Worm (Caenorhabditis elegans) whole organism, late embryonic: Measurements from ENCODE around the gene cogc-6.

Experiments used
- C38D4.7 ChIP-seq: fragments of 200-800 bp; sonication (Bioruptor generic); optimal IDR thresholded peaks from 2 replicates; lab custom pipeline; 2018; ENCODE audit warnings: mild to moderate bottlenecking, missing genetic modification characterization, moderate library complexity, missing compliant biosample characterization
- K09A11.1 ChIP-seq: sonication (generic microtip); optimal IDR thresholded peaks from 2 replicates; lab custom pipeline; 2017; ENCODE audit warnings: antibody characterized with exemption, mild to moderate bottlenecking, missing genetic modification characterization, missing compliant biosample characterization; ENCODE audit not compliant: insufficient read depth
- elt-2 ChIP-seq: sonication (generic microtip); optimal IDR thresholded peaks from 2 replicates; lab custom pipeline; 2016; ENCODE audit warnings: missing genetic modification reagents, missing genetic modification characterization, missing compliant biosample characterization
- lin-11 ChIP-seq: fragments of 200-800 bp; sonication (Bioruptor generic); optimal IDR thresholded peaks from 2 replicates; lab custom pipeline; 2018; ENCODE audit warnings: mild to moderate bottlenecking, missing genetic modification characterization, missing compliant biosample characterization
- nfya-1 ChIP-seq: sonication (generic microtip); optimal IDR thresholded peaks from 2 replicates; lab custom pipeline; 2017; ENCODE audit warnings: missing genetic modification characterization, mild to moderate bottlenecking, missing compliant biosample characterization, antibody characterized with exemption, moderate library complexity
- pqm-1 ChIP-seq: sonication (generic microtip); optimal IDR thresholded peaks from 2 replicates; lab custom pipeline; 2016; ENCODE audit warnings: missing genetic modification characterization, missing compliant biosample characterization
- unc-42 ChIP-seq: sonication (generic microtip); optimal IDR thresholded peaks from 2 replicates; lab custom pipeline; 2016; ENCODE audit warnings: missing genotype, missing genetic modification characterization, missing compliant biosample characterization
- unc-86 ChIP-seq: sonication (generic microtip); optimal IDR thresholded peaks from 2 replicates; lab custom pipeline; 2016; ENCODE audit warnings: missing genetic modification characterization, missing compliant biosample characterization

The cogc-6 gene

ce11 chrV:8169150-8169549 lies 52.0 kb downstream of the cogc-6 start:
- no peak for TF ChIP-seq nfya-1 (tag; lab: Kevin White, UChicago)
- TF ChIP-seq pqm-1 (tag; lab: Kevin White, UChicago), result no peak
- TF ChIP-seq unc-86 (tag; lab: Kevin White, UChicago), result no peak
- TF ChIP-seq K09A11.1 (tag; lab: Kevin White, UChicago), result no peak
- TF ChIP-seq lin-11 (tag; lab: Kevin White, UChicago), result no peak
- no peak for TF ChIP-seq C38D4.7 (GFP tag; lab: Kevin White, UChicago)
- TF ChIP-seq unc-42 (tag; lab: Kevin White, UChicago), result no peak
- no peak for TF ChIP-seq elt-2 (tag; lab: Kevin White, UChicago)
